Worm (Caenorhabditis elegans) whole organism, late embryonic: ENCODE measurements around the gene osm-7.

ENCODE experiments used
- C38D4.7 ChIP-seq: fragments of 200-800 bp; sonication (Bioruptor generic); optimal IDR thresholded peaks from 2 replicates; lab custom pipeline; 2018; ENCODE audit warnings: mild to moderate bottlenecking, missing genetic modification characterization, moderate library complexity, missing compliant biosample characterization
- F13H6.1 ChIP-seq: sonication (generic microtip); optimal IDR thresholded peaks from 2 replicates; lab custom pipeline; 2016; ENCODE audit warnings: missing genetic modification characterization, missing compliant biosample characterization
- K09A11.1 ChIP-seq: sonication (generic microtip); optimal IDR thresholded peaks from 2 replicates; lab custom pipeline; 2017; ENCODE audit warnings: antibody characterized with exemption, mild to moderate bottlenecking, missing genetic modification characterization, missing compliant biosample characterization; ENCODE audit not compliant: insufficient read depth
- T23F11.4 ChIP-seq: fragments of 200-800 bp; sonication (Bioruptor generic); optimal IDR thresholded peaks from 2 replicates; lab custom pipeline; 2018; ENCODE audit warnings: mild to moderate bottlenecking, missing genetic modification characterization, missing compliant biosample characterization
- ama-1 ChIP-seq: fragments of 150-350 bp; optimal IDR thresholded peaks from 2 replicates; lab custom pipeline; 2014
- ceh-18 ChIP-seq: sonication (generic microtip); optimal IDR thresholded peaks from 2 replicates; lab custom pipeline; 2016; ENCODE audit warnings: missing genetic modification characterization, missing compliant biosample characterization
- ceh-24 ChIP-seq: sonication (generic microtip); optimal IDR thresholded peaks from 2 replicates; lab custom pipeline; 2016; ENCODE audit warnings: mild to moderate bottlenecking, missing genetic modification characterization, missing compliant biosample characterization
- ceh-31 ChIP-seq: sonication (generic microtip); optimal IDR thresholded peaks from 2 replicates; lab custom pipeline; 2016; ENCODE audit warnings: missing genetic modification characterization, missing compliant biosample characterization
- ceh-45 ChIP-seq: fragments of 200-800 bp; sonication (Bioruptor generic); IDR thresholded peaks from 2 replicates; pipeline ENCODE4 v1.3.6; 2022; ENCODE audit warnings: missing genetic modification reagents, missing genetic modification characterization, missing compliant biosample characterization
- dve-1 ChIP-seq: sonication (generic microtip); optimal IDR thresholded peaks from 2 replicates; lab custom pipeline; 2017; ENCODE audit warnings: antibody characterized with exemption, mild to moderate bottlenecking, missing genetic modification characterization, missing compliant biosample characterization
- elt-2 ChIP-seq: sonication (generic microtip); optimal IDR thresholded peaks from 2 replicates; lab custom pipeline; 2016; ENCODE audit warnings: missing genetic modification reagents, missing genetic modification characterization, missing compliant biosample characterization
- elt-4 ChIP-seq: sonication (generic microtip); optimal IDR thresholded peaks from 2 replicates; lab custom pipeline; 2016; ENCODE audit warnings: missing genetic modification characterization, missing compliant biosample characterization
- ets-4 ChIP-seq: sonication (generic microtip); optimal IDR thresholded peaks from 2 replicates; lab custom pipeline; 2016; ENCODE audit warnings: missing genetic modification characterization, missing compliant biosample characterization
- eyg-1 ChIP-seq: sonication (generic microtip); optimal IDR thresholded peaks from 2 replicates; lab custom pipeline; 2016; ENCODE audit warnings: missing genotype, missing genetic modification characterization, missing compliant biosample characterization
- hlh-30 ChIP-seq: sonication (generic microtip); optimal IDR thresholded peaks from 2 replicates; lab custom pipeline; 2017; ENCODE audit warnings: antibody characterized with exemption, missing genetic modification characterization, missing compliant biosample characterization; ENCODE audit not compliant: insufficient read depth
- hlh-6 ChIP-seq: sonication (generic microtip); optimal IDR thresholded peaks from 2 replicates; lab custom pipeline; 2016; ENCODE audit warnings: missing genotype, missing genetic modification characterization, missing compliant biosample characterization
- hlh-8 ChIP-seq: sonication (generic microtip); optimal IDR thresholded peaks from 2 replicates; lab custom pipeline; 2016; ENCODE audit warnings: missing genotype, missing genetic modification characterization, missing compliant biosample characterization
- lim-6 ChIP-seq: sonication (generic microtip); optimal IDR thresholded peaks from 2 replicates; lab custom pipeline; 2016; ENCODE audit warnings: missing genetic modification characterization, missing compliant biosample characterization
- lin-11 ChIP-seq: fragments of 200-800 bp; sonication (Bioruptor generic); optimal IDR thresholded peaks from 2 replicates; lab custom pipeline; 2018; ENCODE audit warnings: mild to moderate bottlenecking, missing genetic modification characterization, missing compliant biosample characterization
- mec-3 ChIP-seq: sonication (generic microtip); optimal IDR thresholded peaks from 2 replicates; lab custom pipeline; 2016; ENCODE audit warnings: borderline replicate concordance, missing genetic modification characterization, missing compliant biosample characterization
- nfya-1 ChIP-seq: sonication (generic microtip); optimal IDR thresholded peaks from 2 replicates; lab custom pipeline; 2017; ENCODE audit warnings: missing genetic modification characterization, mild to moderate bottlenecking, missing compliant biosample characterization, antibody characterized with exemption, moderate library complexity
- nhr-11 ChIP-seq: fragments of 150-350 bp; optimal IDR thresholded peaks from 2 replicates; lab custom pipeline; 2014; ENCODE audit warnings: missing biosample characterization, missing genetic modification characterization
- pag-3 ChIP-seq: sonication (generic microtip); optimal IDR thresholded peaks from 2 replicates; lab custom pipeline; 2016; ENCODE audit warnings: missing compliant biosample characterization, missing genetic modification characterization, borderline replicate concordance
- pat-9 ChIP-seq: fragments of 200-800 bp; sonication (Bioruptor generic); optimal IDR thresholded peaks from 2 replicates; lab custom pipeline; 2018; ENCODE audit warnings: mild to moderate bottlenecking, missing genetic modification characterization, moderate library complexity, missing compliant biosample characterization
- pax-1 ChIP-seq: fragments of 150-350 bp; optimal IDR thresholded peaks from 2 replicates; lab custom pipeline; 2014; ENCODE audit warnings: missing biosample characterization, missing genetic modification characterization
- pha-2 ChIP-seq: sonication (generic microtip); optimal IDR thresholded peaks from 2 replicates; lab custom pipeline; 2017; ENCODE audit warnings: mild to moderate bottlenecking, missing genetic modification characterization, missing compliant biosample characterization
- pqm-1 ChIP-seq: sonication (generic microtip); optimal IDR thresholded peaks from 2 replicates; lab custom pipeline; 2016; ENCODE audit warnings: missing genetic modification characterization, missing compliant biosample characterization
- rnt-1 ChIP-seq: sonication (generic microtip); optimal IDR thresholded peaks from 2 replicates; lab custom pipeline; 2016; ENCODE audit warnings: missing genetic modification characterization, missing compliant biosample characterization
- sdc-2 ChIP-seq: sonication (generic microtip); optimal IDR thresholded peaks from 2 replicates; lab custom pipeline; 2016; ENCODE audit warnings: missing genotype, missing genetic modification characterization, missing compliant biosample characterization
- tbx-2 ChIP-seq: sonication (generic microtip); optimal IDR thresholded peaks from 2 replicates; lab custom pipeline; 2016; ENCODE audit warnings: missing genetic modification characterization, missing compliant biosample characterization
- unc-3 ChIP-seq, 2 experiments: fragments of 200-800 bp in 1 of 2; sonication (Bioruptor generic) in 1 of 2; sonication (generic microtip) in 1 of 2; conservative IDR thresholded peaks in 1 of 2; optimal IDR thresholded peaks in 1 of 2; 2 replicates each; pipeline versions ENCODE4 v1.3.6 to Lab custom; 2016 to 2022; ENCODE audit warnings: missing compliant biosample characterization in 2 of 2, missing genetic modification characterization in 2 of 2, missing genetic modification reagents in 1 of 2
- unc-42 ChIP-seq: sonication (generic microtip); optimal IDR thresholded peaks from 2 replicates; lab custom pipeline; 2016; ENCODE audit warnings: missing genotype, missing genetic modification characterization, missing compliant biosample characterization
- unc-55 ChIP-seq: sonication (generic microtip); optimal IDR thresholded peaks from 2 replicates; lab custom pipeline; 2017; ENCODE audit warnings: missing biosample characterization, missing genetic modification reagents, missing genetic modification characterization
- zip-5 ChIP-seq: sonication (generic microtip); optimal IDR thresholded peaks from 2 replicates; lab custom pipeline; 2016; ENCODE audit warnings: missing genetic modification characterization, missing compliant biosample characterization

Gene osm-7

DNA sequence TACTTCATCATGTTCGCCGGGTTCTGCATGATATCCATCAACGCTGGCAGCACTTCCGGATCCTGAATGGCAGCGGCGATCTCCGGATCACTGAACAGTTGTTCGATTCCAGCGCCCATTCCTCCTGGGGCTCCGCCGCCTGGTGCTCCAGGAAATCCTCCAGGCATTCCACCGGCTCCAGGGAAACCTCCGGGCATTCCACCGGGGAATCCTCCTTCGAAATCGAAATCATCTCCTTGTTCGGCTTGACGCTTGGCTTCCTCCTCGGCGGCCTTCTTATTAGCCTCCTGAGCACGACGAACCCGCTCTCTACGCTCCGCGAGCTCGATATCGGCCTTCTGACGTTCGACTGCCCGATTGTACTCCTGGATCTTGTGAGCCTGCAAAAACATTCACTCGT is 39.5 kb downstream of the osm-7 start:
- TF ChIP-seq unc-3 (GFP tag; conservative IDR thresholded peaks at IDR 0.05; lab: Robert Waterston, UW) (no peak), unc-3 (tag; optimal IDR thresholded peaks at IDR 0.05; lab: Kevin White, UChicago) (no peak), elt-4 (peak; percentile 36), hlh-6 (tag; lab: Kevin White, UChicago) (peak; percentile 0)
- TF ChIP-seq, all 69 proteins: peak for 2

DNA sequence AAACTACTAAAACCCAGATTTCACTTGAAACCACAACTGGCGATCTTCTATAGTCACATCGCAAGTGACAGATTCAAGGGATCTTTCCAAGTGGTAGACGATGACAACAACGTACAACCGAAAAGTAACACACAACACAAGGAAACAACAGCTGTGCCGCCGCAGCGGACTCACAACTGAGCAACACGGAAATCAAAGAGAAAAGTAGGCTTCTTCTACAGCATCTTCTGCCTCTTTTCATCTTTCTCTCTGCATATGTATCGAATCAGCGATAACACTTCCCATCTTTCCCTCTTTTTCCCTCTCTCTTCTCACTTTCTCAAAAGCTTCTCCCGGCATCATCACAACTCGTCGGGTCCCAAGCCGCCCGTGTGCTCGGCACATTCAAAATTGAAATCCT is 40.8 kb downstream of the osm-7 start, which contains the start of gene T12D8.9:
TSS of gene T12D8.9 (plus strand) at position 312 of the 400 bp plus-strand sequence.
- peak; percentile 31 for TF ChIP-seq tbx-2 (tag; lab: Kevin White, UChicago)
- TF ChIP-seq rnt-1 (tag; lab: Kevin White, UChicago) = peak; percentile 29
- peak; percentile 16 for TF ChIP-seq unc-55 (GFP tag; lab: Kevin White, UChicago)
- no peak for TF ChIP-seq dve-1 (tag; lab: Kevin White, UChicago)
- TF ChIP-seq ceh-24 = no peak
- TF ChIP-seq ceh-18 (tag; lab: Kevin White, UChicago) = peak; percentile 78
- no peak for TF ChIP-seq C38D4.7 (GFP tag; lab: Kevin White, UChicago)
- TF ChIP-seq hlh-6 (tag; lab: Kevin White, UChicago) = no peak
- peak; percentile 42 for TF ChIP-seq hlh-8 (tag; lab: Kevin White, UChicago)

ce11 chrIII:13621012-13621411 is 45.0 kb downstream of the osm-7 start:
- TF ChIP-seq K09A11.1 (tag; lab: Kevin White, UChicago) (no peak), ets-4 (tag; lab: Kevin White, UChicago) (no peak)

DNA sequence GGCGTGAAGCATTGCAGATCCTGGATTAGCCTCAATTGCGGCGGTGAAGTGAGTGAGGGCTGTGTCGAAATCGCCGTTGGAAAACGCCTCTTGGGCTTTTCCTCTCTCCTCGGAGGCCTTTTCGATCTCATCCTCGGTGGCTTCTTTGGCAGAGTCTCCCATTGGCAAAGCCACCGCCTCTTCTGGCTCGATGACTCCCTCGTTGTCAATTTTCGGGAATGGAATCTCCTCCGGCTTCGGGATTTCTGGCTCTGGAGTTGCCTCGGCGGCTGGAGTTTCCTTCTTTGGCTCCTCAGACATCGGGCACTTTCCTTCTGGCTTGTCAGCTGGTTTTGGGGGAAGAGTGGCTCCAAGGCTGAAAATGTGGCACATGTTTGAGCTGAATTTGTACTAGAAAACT is 45.7 kb downstream of the osm-7 start:
- no peak for TF ChIP-seq K09A11.1 (tag; lab: Kevin White, UChicago)
- no peak for TF ChIP-seq ceh-45 (GFP tag; lab: Robert Waterston, UW)
- no peak for TF ChIP-seq eyg-1 (tag; lab: Kevin White, UChicago)
- TF ChIP-seq zip-5 (tag; lab: Kevin White, UChicago) = no peak
- TF ChIP-seq pha-2 = no peak
- TF ChIP-seq mec-3 (tag; lab: Kevin White, UChicago) = no peak
- no peak for TF ChIP-seq hlh-30 (tag; lab: Kevin White, UChicago)
- TF ChIP-seq nhr-11 = no peak
- TF ChIP-seq sdc-2 (tag; lab: Kevin White, UChicago) = no peak
- no peak for TF ChIP-seq tbx-2 (tag; lab: Kevin White, UChicago)
- no peak for TF ChIP-seq dve-1 (tag; lab: Kevin White, UChicago)
- TF ChIP-seq pag-3 (tag; lab: Kevin White, UChicago) = no peak
- TF ChIP-seq pax-1 (tag; lab: Kevin White, UChicago) = no peak
- no peak for TF ChIP-seq unc-42
- no peak for TF ChIP-seq pqm-1 (tag; lab: Kevin White, UChicago)
- no peak for TF ChIP-seq elt-2 (tag; lab: Kevin White, UChicago)
- TF ChIP-seq lin-11 = no peak
- TF ChIP-seq F13H6.1 (tag; lab: Kevin White, UChicago) = no peak
- no peak for TF ChIP-seq T23F11.4
- TF ChIP-seq, all 69 proteins: peak for 0

- TF ChIP-seq ama-1 (lab: Kevin White, UChicago) = no peak
- TF ChIP-seq nfya-1 (tag; lab: Kevin White, UChicago) = peak; percentile 13
- TF ChIP-seq lim-6 (tag; lab: Kevin White, UChicago) = no peak
- TF ChIP-seq pat-9 (tag; lab: Kevin White, UChicago) = no peak
- no peak for TF ChIP-seq ceh-31 (tag; lab: Kevin White, UChicago)
- peak; percentile 28 for TF ChIP-seq unc-42
- TF ChIP-seq, all 69 proteins: peak for 2
Observed at ce11 chrIII:13622268-13622667, 46.3 kb downstream of the osm-7 start, which contains the start of gene hip-1. hip-1 (minus strand) TSS chrIII:13622492.
